Fruit fly (Drosophila melanogaster): Measurements from ENCODE around the gene CG31122.

- TF ChIP-seq CTCF (optimal IDR thresholded peaks at IDR 0.05) (no peak), CG8478 (optimal IDR thresholded peaks at IDR 0.05) (no peak)
Measured at dm6 chr3R:18385593-18385992, 27.1 kb downstream of the CG31122 start, which contains the start of gene cona.

Data from S2 (cell line).